Fruit fly (Drosophila melanogaster) whole organism, embryonic: Measurements from ENCODE around the gene Art9.

ENCODE experiments used
- CG15011 ChIP-seq: fragments of 200-800 bp; sonication (Bioruptor generic); optimal IDR thresholded peaks from 3 replicates; lab custom pipeline; 2018; ENCODE audit warnings: missing biosample characterization, mild to moderate bottlenecking, missing genetic modification characterization
- CG3281 ChIP-seq: fragments of 200-800 bp; sonication (Bioruptor generic); optimal IDR thresholded peaks from 3 replicates; lab custom pipeline; 2017; ENCODE audit warnings: missing biosample characterization, mild to moderate bottlenecking, missing genetic modification characterization
- CG34422 ChIP-seq: fragments of 200-800 bp; sonication (Bioruptor generic); IDR thresholded peaks from 3 replicates; pipeline ENCODE4 v1.3.6; 2022; ENCODE audit warnings: missing biosample characterization, missing genetic modification characterization
- CG8290 ChIP-seq, 3 experiments: fragments of 200-800 bp; sonication (Bioruptor generic); optimal IDR thresholded peaks; 2 replicates each; lab custom pipeline; 2016 to 2019; ENCODE audit warnings: missing biosample characterization in 3 of 3, missing genetic modification characterization in 3 of 3, mild to moderate bottlenecking in 2 of 3, moderate library complexity in 1 of 3
- Elba2 ChIP-seq: fragments of 200-800 bp; sonication (Bioruptor generic); optimal IDR thresholded peaks from 3 replicates; lab custom pipeline; 2016; ENCODE audit warnings: missing biosample characterization, missing genetic modification characterization
- Hr78 ChIP-seq, 2 experiments: fragments of 200-800 bp in 1 of 2; fragments of >200 bp in 1 of 2; sonication (Bioruptor generic) in 1 of 2; optimal IDR thresholded peaks; 2 replicates each; lab custom pipeline; 2017 to 2019; ENCODE audit warnings: missing biosample characterization in 2 of 2, missing genetic modification characterization in 2 of 2, mild to moderate bottlenecking in 1 of 2, moderate library complexity in 1 of 2
- Ravus ChIP-seq: fragments of 200-800 bp; sonication (Bioruptor generic); IDR thresholded peaks from 2 replicates; pipeline ENCODE4 v1.3.6; 2022; ENCODE audit warnings: missing biosample characterization, missing genetic modification characterization
- caup ChIP-seq: fragments of 200-800 bp; sonication (Bioruptor generic); optimal IDR thresholded peaks from 3 replicates; lab custom pipeline; 2017; ENCODE audit warnings: missing biosample characterization, mild to moderate bottlenecking, missing genetic modification characterization, moderate library complexity; ENCODE audit not compliant: severe bottlenecking
- dmrt11E ChIP-seq: fragments of 200-800 bp; sonication (Bioruptor generic); optimal IDR thresholded peaks from 3 replicates; lab custom pipeline; 2018; ENCODE audit warnings: missing biosample characterization, mild to moderate bottlenecking, missing genetic modification characterization, moderate library complexity
- sens-2 ChIP-seq: fragments of 200-800 bp; sonication (Bioruptor generic); IDR thresholded peaks from 2 replicates; pipeline ENCODE4 v1.3.6; 2022; ENCODE audit warnings: missing biosample characterization, missing genetic modification characterization
- sqz ChIP-seq: fragments of 200-800 bp; sonication (Bioruptor generic); optimal IDR thresholded peaks from 3 replicates; lab custom pipeline; 2018; ENCODE audit warnings: missing biosample characterization, mild to moderate bottlenecking, missing genetic modification characterization

dm6 chr3R:13989453-13989852, 46.2 kb upstream of the Art9 start:
- TF ChIP-seq caup (GFP tag; lab: Kevin White, UChicago) (no peak), CG8290 (GFP tag; optimal IDR thresholded peaks at IDR 0.05; lab: Kevin White, UChicago) (no peak), CG8290 (tag; optimal IDR thresholded peaks at IDR 0.05; lab: Kevin White, UChicago) (no peak), Hr78 (GFP tag; optimal IDR thresholded peaks at IDR 0.05; lab: Kevin White, UChicago) (no peak), CG34422 (GFP tag; lab: Robert Waterston, UW) (no peak), CG15011 (GFP tag; lab: Kevin White, UChicago) (no peak), sqz (no peak), dmrt11E (no peak), Elba2 (GFP tag; lab: Kevin White, UChicago) (no peak), Ravus (GFP tag; lab: Robert Waterston, UW) (no peak), CG3281 (GFP tag; lab: Kevin White, UChicago) (no peak), sens-2 (GFP tag; lab: Robert Waterston, UW) (no peak)
